Worm (Caenorhabditis elegans): ENCODE data around the gene srv-13.

srv-13 gene

DNA sequence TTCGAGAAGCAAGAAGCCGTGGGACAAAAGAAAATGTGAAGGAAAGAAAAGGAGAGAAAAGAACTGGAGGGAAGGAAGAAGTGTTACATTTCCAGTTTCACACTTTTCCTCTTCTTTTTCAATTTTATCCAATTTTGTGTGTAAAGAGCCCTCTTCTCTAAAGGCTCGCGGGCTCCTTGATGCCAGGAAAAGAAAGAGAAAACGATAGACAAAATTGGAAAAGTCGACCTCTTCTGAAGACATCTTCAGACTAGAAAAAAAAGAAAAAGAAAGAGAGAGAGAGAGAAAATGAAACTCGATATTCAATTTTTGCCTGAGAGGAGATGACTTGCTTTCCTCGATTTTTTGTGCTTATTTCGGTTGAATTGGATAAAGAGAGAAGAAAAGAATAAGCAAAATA lies 20.0 kb upstream of the srv-13 start:
- TF ChIP-seq fkh-10 (GFP tag; optimal IDR thresholded peaks at IDR 0.05) (peak; percentile 38), unc-62 (GFP tag; optimal IDR thresholded peaks at IDR 0.05) (no peak), eor-1 (tag; optimal IDR thresholded peaks at IDR 0.05) (no peak), egl-5 (tag; optimal IDR thresholded peaks at IDR 0.05) (no peak), nfya-1 (tag; optimal IDR thresholded peaks at IDR 0.05; ENCODE audit: insufficient read depth) (no peak)

DNA sequence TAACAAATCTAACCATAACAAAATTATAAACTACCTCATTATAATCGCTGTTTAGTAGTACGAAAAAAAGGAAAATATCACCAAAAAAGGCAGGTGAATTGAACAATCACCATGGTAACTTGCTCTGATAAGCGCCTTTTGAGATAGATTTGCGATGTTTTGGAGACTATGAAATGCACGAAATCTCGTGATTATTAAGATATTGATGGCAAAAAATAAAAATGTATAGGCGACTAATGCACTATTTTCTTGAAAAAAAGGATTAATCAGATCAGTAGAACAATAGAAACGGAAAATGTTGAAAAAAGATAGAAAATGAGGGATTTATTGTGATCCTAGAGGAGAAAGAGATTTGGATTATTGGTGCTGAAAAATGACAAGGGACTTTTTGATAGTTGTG lies 16.4 kb upstream of the srv-13 start:
- TF ChIP-seq mml-1 (tag; optimal IDR thresholded peaks at IDR 0.05) (no peak), fos-1 (tag; optimal IDR thresholded peaks at IDR 0.05) (no peak)

DNA sequence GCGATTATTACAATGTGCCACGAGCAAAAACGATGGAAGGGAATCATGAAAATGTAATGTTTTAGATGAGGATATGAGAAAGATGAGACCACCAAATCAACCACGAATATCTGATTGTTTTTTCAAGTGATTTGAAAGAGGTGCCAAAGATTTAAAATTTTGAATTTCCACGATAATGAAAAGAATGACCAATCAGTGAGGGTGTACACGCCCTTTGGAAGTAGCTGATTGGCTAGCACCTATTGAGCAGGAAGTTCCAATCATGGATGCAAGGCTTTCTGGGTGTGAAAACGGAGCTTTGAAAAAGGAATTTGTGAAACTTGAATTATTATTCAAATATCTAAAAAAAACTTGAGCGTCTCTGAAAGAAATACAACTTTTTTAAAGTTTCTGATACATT lies 13.4 kb upstream of the srv-13 start:
- TF ChIP-seq lin-15B (tag; optimal IDR thresholded peaks at IDR 0.05) (no peak), nfya-1 (tag; optimal IDR thresholded peaks at IDR 0.05; ENCODE audit: insufficient read depth) (peak; percentile 86)

DNA sequence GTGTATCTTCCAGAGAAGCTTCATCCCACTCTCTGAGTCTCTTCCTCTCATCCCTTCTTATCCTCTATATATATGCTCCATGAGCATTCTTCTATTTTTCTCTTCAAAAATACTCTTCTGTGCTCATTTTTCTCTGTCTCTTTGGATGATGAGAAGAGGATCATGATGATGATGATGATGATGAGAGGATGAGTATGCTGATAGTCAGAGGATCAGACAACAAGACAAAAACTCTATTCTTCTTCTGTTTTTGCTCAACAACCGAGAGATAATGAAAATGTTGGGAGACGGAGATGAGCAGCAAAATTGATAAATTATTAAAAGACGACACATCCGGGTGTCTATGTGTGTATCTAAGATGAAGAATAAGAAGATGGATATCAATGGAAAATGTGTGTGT lies 11.6 kb upstream of the srv-13 start:
- TF ChIP-seq lin-39 (tag; optimal IDR thresholded peaks at IDR 0.05) (no peak), unc-62 (GFP tag; optimal IDR thresholded peaks at IDR 0.05) (no peak), skn-1 (tag; optimal IDR thresholded peaks at IDR 0.05) (peak; percentile 78), nhr-67 (tag; optimal IDR thresholded peaks at IDR 0.05) (no peak), sea-2 (GFP tag; optimal IDR thresholded peaks at IDR 0.05) (no peak), pqm-1 (tag; optimal IDR thresholded peaks at IDR 0.05) (no peak), nfya-1 (tag; optimal IDR thresholded peaks at IDR 0.05; ENCODE audit: insufficient read depth) (peak; percentile 60), ceh-28 (tag; optimal IDR thresholded peaks at IDR 0.05) (no peak), nhr-77 (tag; optimal IDR thresholded peaks at IDR 0.05) (no peak), egl-5 (tag; optimal IDR thresholded peaks at IDR 0.05) (peak; percentile 51), nhr-11 (tag; optimal IDR thresholded peaks at IDR 0.05) (peak; percentile 73), lin-15B (tag; optimal IDR thresholded peaks at IDR 0.05) (peak; percentile 27), mdl-1 (tag; optimal IDR thresholded peaks at IDR 0.05) (no peak), ceh-9 (tag; optimal IDR thresholded peaks at IDR 0.05) (no peak), nhr-23 (tag; optimal IDR thresholded peaks at IDR 0.05) (no peak), nhr-237 (tag; optimal IDR thresholded peaks at IDR 0.05) (no peak), tbx-2 (tag; optimal IDR thresholded peaks at IDR 0.05) (no peak), aly-2 (tag; optimal IDR thresholded peaks at IDR 0.05) (no peak), egl-27 (tag; optimal IDR thresholded peaks at IDR 0.05) (no peak), jun-1 (tag; optimal IDR thresholded peaks at IDR 0.05) (no peak)

DNA sequence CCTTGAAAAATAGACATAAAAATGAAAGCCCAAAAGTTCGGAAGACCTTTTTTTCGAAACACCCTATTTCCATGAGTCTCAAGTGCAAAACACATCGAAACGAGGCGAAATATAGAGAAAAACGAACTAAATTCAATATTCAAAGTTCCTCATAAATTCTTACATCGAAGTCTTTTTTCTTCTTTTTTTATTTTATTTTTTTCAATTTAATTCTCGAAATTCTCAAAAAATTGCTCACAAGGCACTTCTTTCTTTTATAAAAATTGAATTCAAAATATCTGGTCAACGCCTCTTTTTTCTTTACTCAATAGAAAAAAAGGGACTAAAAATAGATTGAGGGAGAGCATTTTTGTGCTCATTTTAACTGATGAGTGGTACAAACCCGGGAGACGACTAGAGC lies 9.8 kb upstream of the srv-13 start:
- TF ChIP-seq fos-1 (tag; optimal IDR thresholded peaks at IDR 0.05) (no peak), fkh-10 (GFP tag; optimal IDR thresholded peaks at IDR 0.05) (peak; percentile 52), elt-2 (tag; optimal IDR thresholded peaks at IDR 0.05) (no peak), nhr-28 (tag; optimal IDR thresholded peaks at IDR 0.05) (no peak), mml-1 (tag; optimal IDR thresholded peaks at IDR 0.05) (no peak)

DNA sequence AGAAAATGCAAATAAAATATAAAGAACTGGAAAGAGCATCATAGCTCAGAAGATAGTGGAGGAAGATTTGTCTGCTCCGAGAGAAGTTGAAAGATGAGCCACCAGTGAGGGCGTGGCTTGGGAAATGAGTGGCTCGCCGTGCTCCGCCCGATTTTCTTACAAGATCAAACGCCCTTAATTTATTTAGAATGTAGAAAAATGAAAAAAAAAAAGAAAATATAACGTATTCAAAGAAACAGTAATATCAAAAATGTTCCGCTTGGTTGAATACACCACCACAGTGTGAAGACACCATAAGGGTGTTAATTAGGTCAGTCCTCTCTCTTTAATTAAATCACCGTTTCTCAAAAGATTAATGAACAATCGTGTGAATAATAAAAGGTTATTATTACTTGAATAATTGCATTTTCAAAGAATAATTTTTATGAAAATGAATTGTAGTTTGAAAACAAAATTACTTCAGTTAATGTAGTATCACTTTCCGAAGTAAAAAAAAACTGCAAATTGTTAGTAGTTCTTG lies 2.5 kb upstream of the srv-13 start, which contains the start of gene sfrp-1:
Gene sfrp-1, minus strand, starts transcription at position 51 of the 520 bp plus-strand sequence.
- TF ChIP-seq ztf-11 (tag; optimal IDR thresholded peaks at IDR 0.05), result no peak
- no peak for TF ChIP-seq lin-15B (tag; optimal IDR thresholded peaks at IDR 0.05)
- TF ChIP-seq aly-2 (tag; optimal IDR thresholded peaks at IDR 0.05), result no peak
- no peak for TF ChIP-seq nhr-237 (tag; optimal IDR thresholded peaks at IDR 0.05)
- TF ChIP-seq lsy-12 (tag; optimal IDR thresholded peaks at IDR 0.05), result no peak
- TF ChIP-seq ceh-9 (tag; optimal IDR thresholded peaks at IDR 0.05), result no peak
- no peak for TF ChIP-seq snpc-4 (tag; optimal IDR thresholded peaks at IDR 0.05)
- no peak for TF ChIP-seq fos-1 (tag; optimal IDR thresholded peaks at IDR 0.05)
- TF ChIP-seq skn-1 (tag; optimal IDR thresholded peaks at IDR 0.05), result no peak
- no peak for TF ChIP-seq nhr-12 (tag; optimal IDR thresholded peaks at IDR 0.05)
- TF ChIP-seq ceh-28 (tag; optimal IDR thresholded peaks at IDR 0.05), result no peak
- no peak for TF ChIP-seq nhr-43 (tag; optimal IDR thresholded peaks at IDR 0.05; ENCODE audit: poor library complexity, severe bottlenecking)
- TF ChIP-seq nhr-23 (tag; optimal IDR thresholded peaks at IDR 0.05), result no peak
- TF ChIP-seq mdl-1 (tag; optimal IDR thresholded peaks at IDR 0.05), result no peak
- no peak for TF ChIP-seq tbx-2 (tag; optimal IDR thresholded peaks at IDR 0.05)
- TF ChIP-seq nhr-77 (tag; optimal IDR thresholded peaks at IDR 0.05), result no peak
- TF ChIP-seq hmg-11 (tag; optimal IDR thresholded peaks at IDR 0.05), result no peak
- TF ChIP-seq ceh-82 (tag; optimal IDR thresholded peaks at IDR 0.05), result no peak
